Fruit fly (Drosophila melanogaster) whole organism, embryonic: Measurements from ENCODE around the gene CG46313.

Experiments used
- CG11247 ChIP-seq: fragments of 200-800 bp; sonication (Bioruptor generic); IDR thresholded peaks from 2 replicates; pipeline ENCODE4 v1.3.6; 2022; ENCODE audit warnings: missing biosample characterization, missing genetic modification characterization
- CG3163 ChIP-seq: fragments of 200-800 bp; sonication (Bioruptor generic); optimal IDR thresholded peaks from 3 replicates; lab custom pipeline; 2016; ENCODE audit warnings: missing biosample characterization, missing genetic modification characterization
- CG7271 ChIP-seq: fragments of 200-800 bp; sonication (Bioruptor generic); optimal IDR thresholded peaks from 2 replicates; lab custom pipeline; 2018; ENCODE audit warnings: missing biosample characterization, mild to moderate bottlenecking, missing genetic modification characterization, moderate library complexity
- Chrac-16 ChIP-seq: fragments of 200-800 bp; sonication (Bioruptor generic); optimal IDR thresholded peaks from 3 replicates; lab custom pipeline; 2016; ENCODE audit warnings: missing biosample characterization, missing genetic modification characterization
- Fer2 ChIP-seq: fragments of 200-800 bp; sonication (Bioruptor generic); optimal IDR thresholded peaks from 2 replicates; lab custom pipeline; 2018; ENCODE audit warnings: missing biosample characterization, mild to moderate bottlenecking, missing genetic modification characterization, moderate library complexity
- Mes4 ChIP-seq: fragments of 200-800 bp; sonication (Bioruptor generic); optimal IDR thresholded peaks from 2 replicates; lab custom pipeline; 2016; ENCODE audit warnings: missing biosample characterization, missing genetic modification characterization
- Nf-YB ChIP-seq: fragments of 200-800 bp; sonication (Bioruptor generic); optimal IDR thresholded peaks from 3 replicates; lab custom pipeline; 2019; ENCODE audit warnings: missing biosample characterization, mild to moderate bottlenecking, missing genetic modification characterization, moderate library complexity
- ci ChIP-seq: fragments of 200-800 bp; sonication (Bioruptor generic); IDR thresholded peaks from 3 replicates; pipeline ENCODE4 v1.3.6; 2022; ENCODE audit warnings: missing biosample characterization, missing genetic modification characterization
- ro ChIP-seq: fragments of 200-800 bp; sonication (Bioruptor generic); IDR thresholded peaks from 2 replicates; pipeline ENCODE4 v1.3.6; 2022; ENCODE audit warnings: missing biosample characterization, missing genetic modification characterization
- shn ChIP-seq: fragments of 200-800 bp; sonication (Bioruptor generic); optimal IDR thresholded peaks from 3 replicates; lab custom pipeline; 2016; ENCODE audit warnings: missing biosample characterization, missing genetic modification characterization

- no peak for TF ChIP-seq ro
- TF ChIP-seq CG7271 (tag; lab: Kevin White, UChicago), result no peak
- TF ChIP-seq ci (GFP tag; lab: Robert Waterston, UW), result no peak
- TF ChIP-seq Mes4, result no peak
- TF ChIP-seq Nf-YB (GFP tag; lab: Kevin White, UChicago), result no peak
- TF ChIP-seq shn, result no peak
- TF ChIP-seq Fer2, result no peak
- no peak for TF ChIP-seq Chrac-16 (GFP tag; lab: Kevin White, UChicago)
- TF ChIP-seq CG3163 (GFP tag; lab: Kevin White, UChicago), result no peak
- TF ChIP-seq CG11247 (GFP tag; lab: Robert Waterston, UW), result no peak
Observed at dm6 chr3R:27033935-27034334, 55.6 kb downstream of the CG46313 start.
